Fruit fly (Drosophila melanogaster): ENCODE results near the gene CG15715.

CG15715 gene

dm6 chr3L:15834877-15835555, 2.3 kb downstream of the CG15715 start, which contains the start of gene CG18081 (continued):
- TF ChIP-seq Poxn (GFP tag; IDR thresholded peaks at IDR 0.05): no peak
- peak; percentile 20 for TF ChIP-seq Sry-δ (GFP tag; optimal IDR thresholded peaks at IDR 0.05)
- TF ChIP-seq Elba2 (GFP tag; optimal IDR thresholded peaks at IDR 0.05): no peak
- TF ChIP-seq YL-1 (GFP tag; optimal IDR thresholded peaks at IDR 0.05): peak; percentile 13
- TF ChIP-seq CG12299 (tag; optimal IDR thresholded peaks at IDR 0.05): no peak
- no peak for TF ChIP-seq CG6689 (GFP tag; IDR thresholded peaks at IDR 0.05)
- TF ChIP-seq al (GFP tag; IDR thresholded peaks at IDR 0.05): no peak
- TF ChIP-seq CG14710 (tag; optimal IDR thresholded peaks at IDR 0.05): peak; percentile 49
- no peak for TF ChIP-seq CG1647 (GFP tag; optimal IDR thresholded peaks at IDR 0.05)
- TF ChIP-seq CG12155 (GFP tag; optimal IDR thresholded peaks at IDR 0.05): no peak
- TF ChIP-seq ap (GFP tag; IDR thresholded peaks at IDR 0.05): no peak
- TF ChIP-seq GATAe (GFP tag; conservative IDR thresholded peaks at IDR 0.05): no peak
- TF ChIP-seq CG9609 (GFP tag; optimal IDR thresholded peaks at IDR 0.05): no peak
- peak; percentile 70 for TF ChIP-seq CG9797 (GFP tag; optimal IDR thresholded peaks at IDR 0.05)
- peak; percentile 22; the same call in 1 of the 2 replicates for TF ChIP-seq E2f2 (GFP tag; IDR thresholded peaks at IDR 0.05)
- TF ChIP-seq CG31224 (GFP tag; IDR thresholded peaks at IDR 0.05): no peak
- no peak for TF ChIP-seq CG6254 (GFP tag; optimal IDR thresholded peaks at IDR 0.05)
- no peak for TF ChIP-seq CG8478 (optimal IDR thresholded peaks at IDR 0.05)
- TF ChIP-seq toy (GFP tag; IDR thresholded peaks at IDR 0.05): no peak
- TF ChIP-seq Opbp (GFP tag; IDR thresholded peaks at IDR 0.05; ENCODE audit: partially characterized antibody): no peak
- TF ChIP-seq fu2 (GFP tag; optimal IDR thresholded peaks at IDR 0.05): no peak
- no peak for TF ChIP-seq Asciz (GFP tag; optimal IDR thresholded peaks at IDR 0.05)
- no peak for TF ChIP-seq Dek (tag; optimal IDR thresholded peaks at IDR 0.05)
- 0 out of 3 replicates have a peak, but pooled peaks have one; percentile 32 for TF ChIP-seq CG34224 (GFP tag; IDR thresholded peaks at IDR 0.05; ENCODE audit: partially characterized antibody)
- TF ChIP-seq klu (GFP tag; IDR thresholded peaks at IDR 0.05): no peak
- TF ChIP-seq cas (GFP tag; IDR thresholded peaks at IDR 0.05): no peak
- TF ChIP-seq CG10267 (tag; optimal IDR thresholded peaks at IDR 0.05): peak; percentile 25
- TF ChIP-seq CG3995 (GFP tag; optimal IDR thresholded peaks at IDR 0.05): peak; percentile 0
- no peak for TF ChIP-seq Xbp1 (GFP tag; optimal IDR thresholded peaks at IDR 0.05)
- TF ChIP-seq hb (GFP tag; IDR thresholded peaks at IDR 0.05; ENCODE audit: partially characterized antibody): no peak
- no peak for TF ChIP-seq CG16779 (GFP tag; IDR thresholded peaks at IDR 0.05)
- TF ChIP-seq gro (GFP tag; optimal IDR thresholded peaks at IDR 0.05): peak; percentile 58
- TF ChIP-seq nmo (GFP tag; optimal IDR thresholded peaks at IDR 0.05): peak; percentile 36
- TF ChIP-seq exex (tag; optimal IDR thresholded peaks at IDR 0.05): peak; percentile 6
- TF ChIP-seq pfk (GFP tag; optimal IDR thresholded peaks at IDR 0.05): no peak
- no peak for TF ChIP-seq Fer2 (tag; optimal IDR thresholded peaks at IDR 0.05)
- no peak for TF ChIP-seq sima (GFP tag; optimal IDR thresholded peaks at IDR 0.05)
- no peak for TF ChIP-seq Hr39 (optimal IDR thresholded peaks at IDR 0.05)
- TF ChIP-seq CG8089 (GFP tag; optimal IDR thresholded peaks at IDR 0.05): peak; percentile 100
- no peak for TF ChIP-seq NfI (GFP tag; optimal IDR thresholded peaks at IDR 0.05)
- peak; percentile 42 for TF ChIP-seq CG12659 (GFP tag; optimal IDR thresholded peaks at IDR 0.05)
- no peak for TF ChIP-seq Meics (GFP tag; optimal IDR thresholded peaks at IDR 0.05)
- peak; percentile 9; the same call in 1 of the 2 replicates for TF ChIP-seq Adf1 (GFP tag; IDR thresholded peaks at IDR 0.05)
- TF ChIP-seq dmrt11E (tag; optimal IDR thresholded peaks at IDR 0.05): no peak
- TF ChIP-seq ken (GFP tag; IDR thresholded peaks at IDR 0.05): no peak
- peak; percentile 76 for TF ChIP-seq Abd-B (GFP tag; optimal IDR thresholded peaks at IDR 0.05)
- no peak for TF ChIP-seq CG31388 (GFP tag; optimal IDR thresholded peaks at IDR 0.05)
- TF ChIP-seq CG14014 (GFP tag; IDR thresholded peaks at IDR 0.05): no peak
- no peak for TF ChIP-seq Hey (tag; optimal IDR thresholded peaks at IDR 0.05)
- no peak for TF ChIP-seq CG34422 (GFP tag; IDR thresholded peaks at IDR 0.05)
- peak; percentile 27 for TF ChIP-seq grau (tag; optimal IDR thresholded peaks at IDR 0.05)

All from whole organism, embryonic.